Fruit fly (Drosophila melanogaster) whole organism, embryonic: Measurements from ENCODE around the gene Rgl.

Experiments used
- Antp ChIP-seq: fragments of 200-800 bp; sonication (Bioruptor generic); optimal IDR thresholded peaks from 3 replicates; lab custom pipeline; 2016; ENCODE audit warnings: missing biosample characterization, missing genetic modification characterization
- C15 ChIP-seq: fragments of 200-800 bp; sonication (Bioruptor generic); IDR thresholded peaks from 3 replicates; pipeline ENCODE4 v1.3.6; 2022; ENCODE audit warnings: missing biosample characterization, missing genetic modification characterization
- CG10462 ChIP-seq: fragments of 200-800 bp; sonication (Bioruptor generic); optimal IDR thresholded peaks from 2 replicates; lab custom pipeline; 2016; ENCODE audit warnings: missing biosample characterization, missing genetic modification characterization
- CG12659 ChIP-seq: fragments of 200-800 bp; sonication (Bioruptor generic); optimal IDR thresholded peaks from 3 replicates; lab custom pipeline; 2017; ENCODE audit warnings: mild to moderate bottlenecking, missing biosample characterization, missing genetic modification reagents, missing genetic modification characterization
- CG13894 ChIP-seq: fragments of 200-800 bp; sonication (Bioruptor generic); optimal IDR thresholded peaks from 3 replicates; lab custom pipeline; 2018; ENCODE audit warnings: missing biosample characterization, mild to moderate bottlenecking, missing genetic modification characterization, moderate library complexity
- CG14667 ChIP-seq: fragments of 200-800 bp; sonication (Bioruptor generic); IDR thresholded peaks from 2 replicates; pipeline ENCODE4 v1.3.6; 2022; ENCODE audit warnings: missing biosample characterization, missing genetic modification characterization
- CG15696 ChIP-seq: fragments of 200-800 bp; sonication (Bioruptor generic); optimal IDR thresholded peaks from 2 replicates; lab custom pipeline; 2019; ENCODE audit warnings: missing biosample characterization, mild to moderate bottlenecking, missing genetic modification characterization, moderate library complexity
- CG17361 ChIP-seq: fragments of 200-800 bp; sonication (Bioruptor generic); IDR thresholded peaks from 3 replicates; pipeline ENCODE4 v1.3.6; 2022; ENCODE audit warnings: missing biosample characterization, missing genetic modification characterization
- CG2116 ChIP-seq: fragments of 200-800 bp; sonication (Bioruptor generic); optimal IDR thresholded peaks from 3 replicates; lab custom pipeline; 2018; ENCODE audit warnings: missing biosample characterization, mild to moderate bottlenecking, missing genetic modification characterization
- CG34224 ChIP-seq: fragments of 200-800 bp; sonication (Bioruptor generic); IDR thresholded peaks from 3 replicates; pipeline ENCODE4 v1.3.6; 2022; ENCODE audit warnings: missing biosample characterization, missing genetic modification characterization; ENCODE audit not compliant: partially characterized antibody
- CG3726 ChIP-seq: fragments of 200-800 bp; sonication (Bioruptor generic); IDR thresholded peaks from 3 replicates; pipeline ENCODE4, ENCODE4 v1.3.6; 2022; ENCODE audit warnings: missing biosample characterization, missing genetic modification characterization
- CG3995 ChIP-seq: fragments of 200-800 bp; sonication (Bioruptor generic); optimal IDR thresholded peaks from 3 replicates; lab custom pipeline; 2016; ENCODE audit warnings: missing biosample characterization, missing genetic modification characterization
- CG6654 ChIP-seq: fragments of 200-800 bp; sonication (Bioruptor generic); optimal IDR thresholded peaks from 2 replicates; lab custom pipeline; 2017; ENCODE audit warnings: missing biosample characterization, mild to moderate bottlenecking, missing genetic modification characterization
- CG6683 ChIP-seq: fragments of 200-800 bp; sonication (Bioruptor generic); optimal IDR thresholded peaks from 2 replicates; lab custom pipeline; 2017; ENCODE audit warnings: missing biosample characterization, mild to moderate bottlenecking, missing genetic modification characterization, missing genetic modification reagents
- CG9932 ChIP-seq: fragments of 200-800 bp; sonication (Bioruptor generic); IDR thresholded peaks from 2 replicates; pipeline ENCODE4 v1.3.6; 2022; ENCODE audit warnings: missing biosample characterization, missing genetic modification characterization
- Fer3 ChIP-seq: fragments of 200-800 bp; sonication (Bioruptor generic); optimal IDR thresholded peaks from 2 replicates; lab custom pipeline; 2018; ENCODE audit warnings: missing biosample characterization, mild to moderate bottlenecking, missing genetic modification characterization, moderate library complexity
- H15 ChIP-seq: fragments of 200-800 bp; sonication (Bioruptor generic); IDR thresholded peaks from 3 replicates; pipeline ENCODE4 v1.3.6; 2022; ENCODE audit warnings: missing biosample characterization, missing genetic modification characterization
- Hr78 ChIP-seq, 2 experiments: fragments of 200-800 bp in 1 of 2; fragments of >200 bp in 1 of 2; sonication (Bioruptor generic) in 1 of 2; optimal IDR thresholded peaks; 2 replicates each; lab custom pipeline; 2017 to 2019; ENCODE audit warnings: missing biosample characterization in 2 of 2, missing genetic modification characterization in 2 of 2, mild to moderate bottlenecking in 1 of 2, moderate library complexity in 1 of 2
- MBD-R2 ChIP-seq: fragments of 200-800 bp; sonication (Bioruptor generic); IDR thresholded peaks from 2 replicates; pipeline ENCODE4 v1.3.6; 2022; ENCODE audit warnings: missing biosample characterization, missing genetic modification characterization
- Opbp ChIP-seq: fragments of 200-800 bp; sonication (Bioruptor generic); IDR thresholded peaks from 3 replicates; pipeline ENCODE4 v1.3.6; 2022; ENCODE audit warnings: missing biosample characterization, missing genetic modification characterization; ENCODE audit not compliant: partially characterized antibody
- Six4 ChIP-seq: fragments of 200-800 bp; sonication (Bioruptor generic); optimal IDR thresholded peaks from 2 replicates; lab custom pipeline; 2016; ENCODE audit warnings: missing biosample characterization, missing genetic modification characterization
- Sry-β ChIP-seq: fragments of 200-800 bp; sonication (Bioruptor generic); optimal IDR thresholded peaks from 2 replicates; lab custom pipeline; 2018; ENCODE audit warnings: missing biosample characterization, mild to moderate bottlenecking, missing genetic modification characterization, moderate library complexity
- Vsx1 ChIP-seq: fragments of 200-800 bp; sonication (Bioruptor generic); optimal IDR thresholded peaks from 2 replicates; lab custom pipeline; 2017; ENCODE audit warnings: missing biosample characterization, mild to moderate bottlenecking, missing genetic modification characterization, missing genetic modification reagents
- Xbp1 ChIP-seq: fragments of 200-800 bp; sonication (Bioruptor generic); optimal IDR thresholded peaks from 3 replicates; lab custom pipeline; 2016; ENCODE audit warnings: missing biosample characterization, mild to moderate bottlenecking, missing genetic modification characterization
- YL-1 ChIP-seq: fragments of 200-800 bp; sonication (Bioruptor generic); optimal IDR thresholded peaks from 3 replicates; lab custom pipeline; 2017; ENCODE audit warnings: missing biosample characterization, mild to moderate bottlenecking, missing genetic modification characterization
- ase ChIP-seq: fragments of 200-800 bp; sonication (Bioruptor generic); IDR thresholded peaks from 3 replicates; pipeline ENCODE4 v1.3.6; 2022; ENCODE audit warnings: missing biosample characterization, missing genetic modification characterization
- bbx ChIP-seq: fragments of 200-800 bp; sonication (Bioruptor generic); IDR thresholded peaks from 2 replicates; pipeline ENCODE4 v1.3.6; 2022; ENCODE audit warnings: missing biosample characterization, missing genetic modification characterization; ENCODE audit not compliant: partially characterized antibody
- bowl ChIP-seq: fragments of 200-800 bp; sonication (Bioruptor generic); IDR thresholded peaks from 2 replicates; pipeline ENCODE4 v1.3.6; 2022; ENCODE audit warnings: missing biosample characterization, missing genetic modification characterization
- corto ChIP-seq: fragments of 200-800 bp; sonication (Bioruptor generic); optimal IDR thresholded peaks from 2 replicates; lab custom pipeline; 2016; ENCODE audit warnings: missing biosample characterization, mild to moderate bottlenecking, missing genetic modification characterization, moderate library complexity
- dimm ChIP-seq: fragments of 200-800 bp; sonication (Bioruptor generic); IDR thresholded peaks from 2 replicates; pipeline ENCODE4 v1.3.6; 2022; ENCODE audit warnings: missing biosample characterization, missing genetic modification characterization
- en ChIP-seq: fragments of 200-800 bp; sonication (Bioruptor generic); optimal IDR thresholded peaks from 2 replicates; lab custom pipeline; 2016; ENCODE audit warnings: missing biosample characterization, missing genetic modification characterization
- ewg ChIP-seq: fragments of 200-800 bp; sonication (Bioruptor generic); optimal IDR thresholded peaks from 3 replicates; lab custom pipeline; 2017; ENCODE audit warnings: mild to moderate bottlenecking, missing biosample characterization, missing genetic modification reagents, missing genetic modification characterization
- fd64A ChIP-seq: fragments of 200-800 bp; sonication (Bioruptor generic); optimal IDR thresholded peaks from 3 replicates; lab custom pipeline; 2018; ENCODE audit warnings: missing biosample characterization, mild to moderate bottlenecking, missing genetic modification characterization
- fd96Cb ChIP-seq: fragments of 200-800 bp; sonication (Bioruptor generic); optimal IDR thresholded peaks from 2 replicates; lab custom pipeline; 2018; ENCODE audit warnings: missing biosample characterization, mild to moderate bottlenecking, missing genetic modification characterization, moderate library complexity
- gcm2 ChIP-seq: fragments of 200-800 bp; sonication (Bioruptor generic); optimal IDR thresholded peaks from 2 replicates; lab custom pipeline; 2016; ENCODE audit warnings: missing biosample characterization, missing genetic modification characterization
- kay ChIP-seq: fragments of 200-800 bp; sonication (Bioruptor generic); optimal IDR thresholded peaks from 2 replicates; lab custom pipeline; 2016; ENCODE audit warnings: missing biosample characterization, missing genetic modification characterization
- lola ChIP-seq, 3 experiments: fragments of >200 bp in 2 of 3; fragments of 200-800 bp in 1 of 3; sonication (Bioruptor generic) in 1 of 3; optimal IDR thresholded peaks; 2 replicates each; lab custom pipeline; 2017 to 2019; ENCODE audit warnings: missing biosample characterization in 3 of 3, missing genetic modification characterization in 3 of 3, mild to moderate bottlenecking in 1 of 3, moderate library complexity in 1 of 3
- maf-S ChIP-seq: fragments of 200-800 bp; sonication (Bioruptor generic); optimal IDR thresholded peaks from 2 replicates; lab custom pipeline; 2016; ENCODE audit warnings: missing biosample characterization, missing genetic modification characterization
- odd ChIP-seq: fragments of 200-800 bp; sonication (Bioruptor generic); optimal IDR thresholded peaks from 2 replicates; lab custom pipeline; 2017; ENCODE audit warnings: missing biosample characterization, mild to moderate bottlenecking, missing genetic modification characterization
- onecut ChIP-seq: fragments of 200-800 bp; sonication (Bioruptor generic); IDR thresholded peaks from 2 replicates; pipeline ENCODE4 v1.3.6; 2022; ENCODE audit warnings: missing biosample characterization, missing genetic modification characterization
- pho ChIP-seq: fragments of 200-800 bp; sonication (Bioruptor generic); optimal IDR thresholded peaks from 2 replicates; lab custom pipeline; 2016; ENCODE audit warnings: missing biosample characterization, missing genetic modification characterization
- pnt ChIP-seq: fragments of 200-800 bp; sonication (Bioruptor generic); optimal IDR thresholded peaks from 3 replicates; lab custom pipeline; 2016; ENCODE audit warnings: missing biosample characterization, missing genetic modification characterization
- sd ChIP-seq: fragments of 200-800 bp; sonication (Bioruptor generic); optimal IDR thresholded peaks from 3 replicates; lab custom pipeline; 2018; ENCODE audit warnings: missing biosample characterization, mild to moderate bottlenecking, missing genetic modification characterization, moderate library complexity
- trem ChIP-seq: fragments of 200-800 bp; optimal IDR thresholded peaks from 3 replicates; lab custom pipeline; 2019; ENCODE audit warnings: missing biosample characterization, mild to moderate bottlenecking, missing genetic modification characterization, moderate library complexity
- tup ChIP-seq: fragments of 200-800 bp; sonication (Bioruptor generic); optimal IDR thresholded peaks from 2 replicates; lab custom pipeline; 2016; ENCODE audit warnings: missing biosample characterization, mild to moderate bottlenecking, missing genetic modification characterization, moderate library complexity
- wdn ChIP-seq: fragments of 200-800 bp; sonication (Bioruptor generic); IDR thresholded peaks from 2 replicates; pipeline ENCODE4 v1.3.6; 2022; ENCODE audit warnings: missing biosample characterization, missing genetic modification characterization
- yki ChIP-seq: fragments of >200 bp; optimal IDR thresholded peaks from 3 replicates; lab custom pipeline; 2018
- z ChIP-seq: fragments of 200-800 bp; sonication (Bioruptor generic); IDR thresholded peaks from 3 replicates; pipeline ENCODE4 v1.3.6; 2022; ENCODE audit warnings: missing biosample characterization, missing genetic modification characterization

Gene Rgl

DNA sequence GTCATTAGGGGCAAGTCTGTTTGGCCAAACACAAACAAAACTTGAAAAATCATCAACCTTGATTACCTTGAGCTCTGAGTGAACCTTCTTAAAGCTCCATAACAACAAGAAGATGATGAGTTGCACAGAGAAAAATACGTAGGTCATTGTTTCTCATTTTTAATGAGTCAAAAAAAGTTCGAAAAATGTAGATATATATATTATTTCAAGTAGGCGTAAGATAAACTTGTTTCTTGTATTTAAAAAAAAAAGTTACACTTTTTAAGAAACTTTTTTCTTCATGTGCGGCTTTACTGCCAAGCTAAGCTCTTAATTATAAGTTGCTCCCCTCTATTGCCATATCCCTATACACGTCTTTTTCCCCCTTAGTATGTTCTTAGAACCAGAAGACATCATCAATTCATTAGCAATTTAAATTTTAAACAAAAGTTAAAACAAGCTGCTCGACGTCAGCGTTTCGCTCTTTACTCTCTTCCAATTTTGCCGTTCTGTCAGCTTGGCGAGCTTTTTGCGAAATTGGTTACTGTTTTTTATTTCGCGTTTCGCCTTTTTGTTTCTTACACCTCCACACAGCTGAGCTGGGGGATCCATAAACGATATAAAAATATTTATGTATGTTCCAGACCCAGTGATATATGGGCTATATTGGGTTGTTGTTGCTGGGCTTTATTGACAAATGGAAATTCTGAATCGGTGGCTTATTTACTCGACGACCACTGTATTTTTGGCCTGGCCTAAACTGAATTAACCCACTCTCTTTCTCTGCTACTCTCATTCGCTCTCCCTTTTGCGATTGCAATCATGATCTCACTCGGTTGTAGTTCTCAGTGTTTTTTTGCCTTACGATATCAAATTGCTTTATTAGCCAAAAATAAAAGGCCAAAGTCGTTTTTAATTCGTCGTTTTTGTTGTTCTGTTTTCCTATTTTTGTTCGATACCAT lies 1.5 kb downstream of the Rgl start (continued):
- TF ChIP-seq sd (tag; lab: Kevin White, UChicago) (no peak), onecut (GFP tag; lab: Robert Waterston, UW) (no peak), Vsx1 (peak; percentile 4), tup (GFP tag; lab: Kevin White, UChicago) (no peak), Fer3 (tag; lab: Kevin White, UChicago) (peak; percentile 57), Six4 (GFP tag; lab: Kevin White, UChicago) (peak; percentile 49), pnt (GFP tag; lab: Kevin White, UChicago) (peak; percentile 25), fd96Cb (peak; percentile 29), C15 (0 out of 3 replicates have a peak, but pooled peaks have one; percentile 48), corto (GFP tag; lab: Kevin White, UChicago) (no peak), Antp (GFP tag; lab: Kevin White, UChicago) (no peak), CG10462 (no peak), Xbp1 (GFP tag; lab: Kevin White, UChicago) (peak; percentile 32), kay (GFP tag; lab: Kevin White, UChicago) (no peak), dimm (GFP tag; lab: Robert Waterston, UW) (no peak), CG17361 (GFP tag; lab: Robert Waterston, UW) (peak; percentile 70; the same call in 2 of the 3 replicates), lola (GFP tag; optimal IDR thresholded peaks at IDR 0.05; lab: Kevin White, UChicago) (peak in 1 of 3 experiments; percentile 29), CG13894 (no peak), MBD-R2 (GFP tag; lab: Robert Waterston, UW) (peak; percentile 39; the same call in 1 of the 2 replicates), CG6683 (GFP tag; lab: Kevin White, UChicago) (no peak), trem (tag; lab: Kevin White, UChicago) (no peak), CG9932 (GFP tag; lab: Robert Waterston, UW) (peak; percentile 93), CG14667 (GFP tag; lab: Robert Waterston, UW) (peak; percentile 72), z (GFP tag; lab: Robert Waterston, UW) (no peak), ase (GFP tag; lab: Robert Waterston, UW) (0 out of 3 replicates have a peak, but pooled peaks have one; percentile 29), Hr78 (GFP tag; optimal IDR thresholded peaks at IDR 0.05; lab: Kevin White, UChicago) (no peak), odd (GFP tag; lab: Kevin White, UChicago) (peak; percentile 2), Sry-β (GFP tag; lab: Kevin White, UChicago) (no peak), ewg (GFP tag; lab: Kevin White, UChicago) (no peak), wdn (peak; percentile 76), CG2116 (GFP tag; lab: Kevin White, UChicago) (no peak), CG12659 (GFP tag; lab: Kevin White, UChicago) (peak; percentile 28), H15 (0 out of 3 replicates have a peak, but pooled peaks have one; percentile 35), bowl (GFP tag; lab: Robert Waterston, UW) (no peak), CG3995 (GFP tag; lab: Kevin White, UChicago) (no peak), fd64A (GFP tag; lab: Kevin White, UChicago) (no peak), yki (lab: Kevin White, UChicago) (no peak), CG34224 (GFP tag; lab: Robert Waterston, UW) (no peak), gcm2 (peak; percentile 14), YL-1 (GFP tag; lab: Kevin White, UChicago) (no peak), CG15696 (peak; percentile 6), Opbp (no peak), CG3726 (no peak), pho (GFP tag; lab: Kevin White, UChicago) (no peak), maf-S (peak; percentile 9), en (GFP tag; lab: Kevin White, UChicago) (no peak), bbx (GFP tag; lab: Robert Waterston, UW) (no peak), CG6654 (peak; percentile 13)
